Worm (Caenorhabditis elegans): Measurements from ENCODE around the gene W04G3.12.

W04G3.12 gene

ce11 chrX:11093985-11094593 is 17.5 kb upstream of the W04G3.12 start (continued):
- TF ChIP-seq lin-13 (GFP tag; optimal IDR thresholded peaks at IDR 0.05) (peak; percentile 99), F49E8.2 (tag; optimal IDR thresholded peaks at IDR 0.05; ENCODE audit: borderline replicate concordance) (peak; percentile 70), hlh-30 (tag; optimal IDR thresholded peaks at IDR 0.05; ENCODE audit: insufficient read depth) (peak; percentile 96), mes-2 (tag; optimal IDR thresholded peaks at IDR 0.05; ENCODE audit: poor library complexity, severe bottlenecking) (peak; percentile 98), tra-1 (GFP tag; IDR thresholded peaks at IDR 0.05) (peak; percentile 98), aha-1 (tag) (peak; percentile 100), lim-7 (GFP tag; IDR thresholded peaks at IDR 0.05) (peak; percentile 72), lin-15B (tag; optimal IDR thresholded peaks at IDR 0.05) (peak; percentile 82), F44E2.7 (GFP tag; IDR thresholded peaks at IDR 0.05) (0 out of 2 replicates have a peak, but pooled peaks have one; percentile 81), dmd-8 (GFP tag; IDR thresholded peaks at IDR 0.05) (peak; percentile 90), egl-43 (GFP tag; IDR thresholded peaks at IDR 0.05) (peak; percentile 100), nhr-102 (tag; optimal IDR thresholded peaks at IDR 0.05) (peak; percentile 100), arid-1 (GFP tag; conservative IDR thresholded peaks at IDR 0.05) (peak; percentile 96), tag-97 (GFP tag; IDR thresholded peaks at IDR 0.05) (peak; percentile 97), dmd-6 (GFP tag; IDR thresholded peaks at IDR 0.05) (peak; percentile 99), Y5F2A.4 (GFP tag; optimal IDR thresholded peaks at IDR 0.05) (peak; percentile 98), nhr-6 (tag; optimal IDR thresholded peaks at IDR 0.05) (peak; percentile 99), daf-12 (tag; optimal IDR thresholded peaks at IDR 0.05) (peak; percentile 24), set-16 (GFP tag; IDR thresholded peaks at IDR 0.05) (no peak), T26A8.4 (GFP tag; IDR thresholded peaks at IDR 0.05) (peak; percentile 100), D1046.2 (GFP tag; IDR thresholded peaks at IDR 0.05) (peak; percentile 94), attf-4 (tag; optimal IDR thresholded peaks at IDR 0.05) (peak; percentile 78), spr-3 (GFP tag; optimal IDR thresholded peaks at IDR 0.05) (peak; percentile 99), nhr-25 (tag; optimal IDR thresholded peaks at IDR 0.05; ENCODE audit: borderline replicate concordance, insufficient read depth) (peak; percentile 98), dmd-9 (GFP tag; IDR thresholded peaks at IDR 0.05) (peak; percentile 95), mep-1 (tag; optimal IDR thresholded peaks at IDR 0.05) (peak; percentile 100), nhr-11 (tag; optimal IDR thresholded peaks at IDR 0.05) (peak; percentile 97), lin-29 (GFP tag; IDR thresholded peaks at IDR 0.05) (peak; percentile 99), ztf-7 (tag; optimal IDR thresholded peaks at IDR 0.05) (peak; percentile 95), hif-1 (tag; optimal IDR thresholded peaks at IDR 0.05) (peak; percentile 87 to 91), skn-1 (tag; optimal IDR thresholded peaks at IDR 0.05) (peak; percentile 93), fkh-10 (GFP tag; optimal IDR thresholded peaks at IDR 0.05) (peak; percentile 100), ces-1 (GFP tag; optimal IDR thresholded peaks at IDR 0.05) (peak; percentile 98), F26F4.8 (GFP tag; conservative IDR thresholded peaks at IDR 0.05) (no peak), php-3 (GFP tag; IDR thresholded peaks at IDR 0.05) (peak; percentile 99), pqm-1 (tag; optimal IDR thresholded peaks at IDR 0.05) (peak; percentile 82), mxl-3 (GFP tag; optimal IDR thresholded peaks at IDR 0.05) (peak; percentile 98), Y48G9A.11 (GFP tag; IDR thresholded peaks at IDR 0.05) (no peak; the same call in 1 of the 2 replicates), zip-2 (tag; optimal IDR thresholded peaks at IDR 0.05) (peak; percentile 99), nhr-77 (tag; optimal IDR thresholded peaks at IDR 0.05) (peak; percentile 100), dve-1 (tag; optimal IDR thresholded peaks at IDR 0.05; ENCODE audit: insufficient read depth) (peak; percentile 100), daf-19 (GFP tag; conservative IDR thresholded peaks at IDR 0.05) (peak; percentile 99), ctbp-1 (GFP tag; IDR thresholded peaks at IDR 0.05) (peak; percentile 99), nhr-48 (tag; optimal IDR thresholded peaks at IDR 0.05) (peak; percentile 98), snpc-1.2 (GFP tag; IDR thresholded peaks at IDR 0.05) (peak; percentile 80), F37D6.2 (tag; optimal IDR thresholded peaks at IDR 0.05) (peak; percentile 100), nhr-10 (tag; optimal IDR thresholded peaks at IDR 0.05) (peak; percentile 100), lin-39 (tag; optimal IDR thresholded peaks at IDR 0.05) (peak; percentile 100), madf-5 (GFP tag; IDR thresholded peaks at IDR 0.05) (peak; percentile 74 to 93), ceh-20 (GFP tag; IDR thresholded peaks at IDR 0.05) (peak; percentile 99)
